Worm (Caenorhabditis elegans) whole organism, L4 larva: ENCODE measurements around the gene C48B4.12.

ENCODE experiments used
- R02D3.7 ChIP-seq: fragments of 150-350 bp; sonication (generic microtip); optimal IDR thresholded peaks from 3 replicates; lab custom pipeline; 2014; ENCODE audit warnings: missing biosample characterization, missing genetic modification characterization
- T20F7.1 ChIP-seq: fragments of 200-800 bp; sonication (Bioruptor generic); optimal IDR thresholded peaks from 2 replicates; lab custom pipeline; 2018; ENCODE audit warnings: mild to moderate bottlenecking, missing genetic modification characterization, missing compliant biosample characterization
- T26A8.4 ChIP-seq: fragments of 200-800 bp; sonication (Bioruptor generic); IDR thresholded peaks from 2 replicates; pipeline ENCODE4 v1.3.6; 2022; ENCODE audit warnings: missing genetic modification characterization, missing compliant biosample characterization
- Y48G9A.11 ChIP-seq: fragments of 200-800 bp; sonication (Bioruptor generic); IDR thresholded peaks from 2 replicates; pipeline ENCODE4 v1.3.6; 2022; ENCODE audit warnings: missing genetic modification reagents, missing genetic modification characterization, missing compliant biosample characterization
- Y75B8A.6 ChIP-seq: fragments of 200-800 bp; sonication (Bioruptor generic); IDR thresholded peaks from 2 replicates; pipeline ENCODE4 v1.3.6; 2022; ENCODE audit warnings: missing genetic modification reagents, missing genetic modification characterization, missing compliant biosample characterization
- ZK337.2 ChIP-seq: fragments of 200-800 bp; sonication (Bioruptor generic); IDR thresholded peaks from 2 replicates; pipeline ENCODE4 v1.3.6; 2022; ENCODE audit warnings: missing genetic modification reagents, missing genetic modification characterization, missing compliant biosample characterization
- aha-1 ChIP-seq: fragments of 150-350 bp; peaks from one replicate; lab custom pipeline; 2014; ENCODE audit warnings: missing biosample characterization, missing genetic modification characterization
- ama-1 ChIP-seq: fragments of 150-350 bp; optimal IDR thresholded peaks from 2 replicates; lab custom pipeline; 2014; ENCODE audit warnings: inconsistent platforms, mixed read lengths
- arid-1 ChIP-seq: fragments of 200-800 bp; sonication (Bioruptor generic); conservative IDR thresholded peaks from 2 replicates; pipeline ENCODE4 v1.3.6; 2022; ENCODE audit warnings: missing genetic modification reagents, missing genetic modification characterization, missing compliant biosample characterization
- ceh-20 ChIP-seq: fragments of 200-800 bp; sonication (Bioruptor generic); IDR thresholded peaks from 2 replicates; pipeline ENCODE4 v1.3.6; 2022; ENCODE audit warnings: missing genetic modification reagents, missing genetic modification characterization, missing compliant biosample characterization
- ceh-28 ChIP-seq: fragments of 150-350 bp; optimal IDR thresholded peaks from 2 replicates; lab custom pipeline; 2014; ENCODE audit warnings: missing biosample characterization, missing genetic modification reagents, missing genetic modification characterization
- ceh-44 ChIP-seq: fragments of 200-800 bp; sonication (Bioruptor generic); IDR thresholded peaks from 2 replicates; pipeline ENCODE4 v1.3.6; 2022; ENCODE audit warnings: missing genetic modification reagents, missing genetic modification characterization, missing compliant biosample characterization
- ceh-82 ChIP-seq: sonication (generic microtip); optimal IDR thresholded peaks from 2 replicates; lab custom pipeline; 2017; ENCODE audit warnings: missing biosample characterization, missing genetic modification characterization
- ces-1 ChIP-seq: fragments of 150-350 bp; sonication (generic microtip); optimal IDR thresholded peaks from 4 replicates; lab custom pipeline; 2014; ENCODE audit warnings: missing biosample characterization, missing genetic modification reagents, missing genetic modification characterization
- daf-16 ChIP-seq, 3 experiments: sonication (generic microtip); optimal IDR thresholded peaks; 2 replicates each; lab custom pipeline; 2016 to 2017; ENCODE audit warnings: missing genetic modification characterization in 3 of 3, missing genetic modification reagents in 3 of 3, mild to moderate bottlenecking in 2 of 3, missing compliant biosample characterization in 2 of 3, missing biosample characterization in 1 of 3, moderate library complexity in 1 of 3
- daf-8 ChIP-seq: fragments of 200-800 bp; sonication (Bioruptor generic); IDR thresholded peaks from 2 replicates; pipeline ENCODE4 v1.3.6; 2022; ENCODE audit warnings: missing genetic modification characterization, missing compliant biosample characterization
- dmd-6 ChIP-seq: fragments of 200-800 bp; sonication (Bioruptor generic); IDR thresholded peaks from 2 replicates; pipeline ENCODE4 v1.3.6; 2022; ENCODE audit warnings: missing genetic modification reagents, missing genetic modification characterization, missing compliant biosample characterization
- dmd-9 ChIP-seq: fragments of 200-800 bp; sonication (Bioruptor generic); IDR thresholded peaks from 2 replicates; pipeline ENCODE4 v1.3.6; 2022; ENCODE audit warnings: missing genetic modification reagents, missing genetic modification characterization, missing compliant biosample characterization
- dpl-1 ChIP-seq: fragments of 150-350 bp; optimal IDR thresholded peaks from 2 replicates; lab custom pipeline; 2014; ENCODE audit warnings: missing biosample characterization, missing genetic modification reagents, missing genetic modification characterization
- dve-1 ChIP-seq: sonication (generic microtip); optimal IDR thresholded peaks from 2 replicates; lab custom pipeline; 2017; ENCODE audit warnings: antibody characterized with exemption, mild to moderate bottlenecking, missing genetic modification characterization, missing compliant biosample characterization; ENCODE audit not compliant: insufficient read depth
- fkh-10 ChIP-seq: fragments of 150-350 bp; optimal IDR thresholded peaks from 2 replicates; lab custom pipeline; 2014; ENCODE audit warnings: missing biosample characterization, missing genetic modification reagents, missing genetic modification characterization
- gei-8 ChIP-seq: fragments of 200-800 bp; sonication (Bioruptor generic); optimal IDR thresholded peaks from 2 replicates; lab custom pipeline; 2018; ENCODE audit warnings: mild to moderate bottlenecking, missing genetic modification characterization, missing compliant biosample characterization
- hlh-11 ChIP-seq: fragments of 200-800 bp; sonication (Bioruptor generic); optimal IDR thresholded peaks from 2 replicates; lab custom pipeline; 2018; ENCODE audit warnings: mild to moderate bottlenecking, missing genetic modification characterization, missing compliant biosample characterization
- hlh-30 ChIP-seq: sonication (generic microtip); optimal IDR thresholded peaks from 2 replicates; lab custom pipeline; 2017; ENCODE audit warnings: antibody characterized with exemption, mild to moderate bottlenecking, missing genetic modification characterization, missing compliant biosample characterization; ENCODE audit not compliant: insufficient read depth
- hmg-1.1 ChIP-seq: fragments of 200-800 bp; sonication (Bioruptor generic); IDR thresholded peaks from 2 replicates; pipeline ENCODE4 v1.3.6; 2022; ENCODE audit warnings: missing genetic modification reagents, missing genetic modification characterization, missing compliant biosample characterization
- lin-13 ChIP-seq: fragments of 150-350 bp; optimal IDR thresholded peaks from 2 replicates; lab custom pipeline; 2014; ENCODE audit warnings: missing biosample characterization, missing genetic modification reagents, missing genetic modification characterization
- lin-29 ChIP-seq: fragments of 200-800 bp; sonication (Bioruptor generic); IDR thresholded peaks from 2 replicates; pipeline ENCODE4 v1.3.6; 2022; ENCODE audit warnings: missing genetic modification reagents, missing genetic modification characterization, missing compliant biosample characterization
- lir-3 ChIP-seq: sonication (generic microtip); optimal IDR thresholded peaks from 2 replicates; lab custom pipeline; 2016; ENCODE audit warnings: mild to moderate bottlenecking, missing genetic modification characterization, missing compliant biosample characterization
- lsy-2 ChIP-seq, 2 experiments: fragments of 150-350 bp in 1 of 2; sonication (generic microtip) in 1 of 2; optimal IDR thresholded peaks; 2 replicates each; lab custom pipeline; 2014 to 2017; ENCODE audit warnings: missing biosample characterization in 2 of 2, missing genetic modification characterization in 2 of 2
- mep-1 ChIP-seq: fragments of 150-350 bp; sonication (generic microtip); optimal IDR thresholded peaks from 3 replicates; lab custom pipeline; 2014; ENCODE audit warnings: missing biosample characterization, missing genetic modification characterization
- mxl-2 ChIP-seq: fragments of 200-800 bp; sonication (Bioruptor generic); conservative IDR thresholded peaks from 2 replicates; pipeline ENCODE4 v1.3.6; 2022; ENCODE audit warnings: missing genetic modification reagents, missing genetic modification characterization, missing compliant biosample characterization
- nhr-10 ChIP-seq: fragments of 150-350 bp; optimal IDR thresholded peaks from 2 replicates; lab custom pipeline; 2014; ENCODE audit warnings: missing biosample characterization, missing genetic modification characterization
- nhr-11 ChIP-seq: fragments of 150-350 bp; optimal IDR thresholded peaks from 2 replicates; lab custom pipeline; 2014; ENCODE audit warnings: missing biosample characterization, missing genetic modification characterization
- nhr-237 ChIP-seq: sonication (generic microtip); optimal IDR thresholded peaks from 2 replicates; lab custom pipeline; 2017; ENCODE audit warnings: missing biosample characterization, missing genetic modification characterization
- nhr-41 ChIP-seq: fragments of 200-800 bp; sonication (Bioruptor generic); IDR thresholded peaks from 2 replicates; pipeline ENCODE4 v1.3.6; 2022; ENCODE audit warnings: missing genetic modification reagents, missing genetic modification characterization, missing compliant biosample characterization
- nhr-48 ChIP-seq: sonication (generic microtip); optimal IDR thresholded peaks from 2 replicates; lab custom pipeline; 2016; ENCODE audit warnings: mild to moderate bottlenecking, missing genetic modification characterization, missing compliant biosample characterization
- nhr-6 ChIP-seq: fragments of 150-350 bp; optimal IDR thresholded peaks from 2 replicates; lab custom pipeline; 2014; ENCODE audit warnings: missing biosample characterization, missing genetic modification characterization
- nhr-76 ChIP-seq: fragments of 150-350 bp; optimal IDR thresholded peaks from 2 replicates; lab custom pipeline; 2014; ENCODE audit warnings: missing biosample characterization, missing genetic modification characterization
- rbr-2 ChIP-seq: sonication (generic microtip); optimal IDR thresholded peaks from 2 replicates; lab custom pipeline; 2016; ENCODE audit warnings: missing genotype, missing genetic modification characterization, missing compliant biosample characterization
- set-16 ChIP-seq: fragments of 200-800 bp; sonication (Bioruptor generic); IDR thresholded peaks from 2 replicates; pipeline ENCODE4 v1.3.6; 2022; ENCODE audit warnings: missing genetic modification reagents, missing genetic modification characterization, missing compliant biosample characterization
- skn-1 ChIP-seq: fragments of 150-350 bp; optimal IDR thresholded peaks from 2 replicates; lab custom pipeline; 2014; ENCODE audit warnings: missing biosample characterization, missing genetic modification characterization
- spr-1 ChIP-seq: sonication (generic microtip); optimal IDR thresholded peaks from 2 replicates; lab custom pipeline; 2016; ENCODE audit warnings: mild to moderate bottlenecking, missing genetic modification characterization, missing compliant biosample characterization
- tra-1 ChIP-seq: fragments of 200-800 bp; sonication (Bioruptor generic); IDR thresholded peaks from 2 replicates; pipeline ENCODE4 v1.3.6; 2022; ENCODE audit warnings: missing genetic modification reagents, missing genetic modification characterization, missing compliant biosample characterization
- unc-62 ChIP-seq, 3 experiments: fragments of 150-350 bp in 1 of 3; sonication (generic microtip); optimal IDR thresholded peaks in 2 of 3; peaks in 1 of 3; 1 replicate in 1 of 3; 2 replicates in 2 of 3; lab custom pipeline; 2014 to 2017; ENCODE audit warnings: missing biosample characterization in 3 of 3, missing genetic modification characterization in 3 of 3, missing genetic modification reagents in 3 of 3, missing genotype in 1 of 3
- vab-7 ChIP-seq: fragments of 200-800 bp; sonication (Bioruptor generic); IDR thresholded peaks from 2 replicates; pipeline ENCODE4 v1.3.6; 2022; ENCODE audit warnings: missing genetic modification reagents, missing genetic modification characterization, missing compliant biosample characterization
- zag-1 ChIP-seq: fragments of 150-350 bp; optimal IDR thresholded peaks from 2 replicates; lab custom pipeline; 2014; ENCODE audit warnings: missing biosample characterization, missing genetic modification characterization
- zip-2 ChIP-seq: fragments of 150-350 bp; optimal IDR thresholded peaks from 2 replicates; lab custom pipeline; 2014; ENCODE audit warnings: missing biosample characterization, missing genetic modification characterization

The C48B4.12 gene

ce11 chrIII:9619079-9619761, 22.1 kb downstream of the C48B4.12 start, which contains the start of gene hlh-11 (continued):
- TF ChIP-seq lin-29, result peak; percentile 33; the same call in 1 of the 2 replicates
- TF ChIP-seq nhr-41 (GFP tag; lab: Robert Waterston, UW), result peak; percentile 7; the same call in 1 of the 2 replicates
- TF ChIP-seq nhr-6 (tag; lab: Kevin White, UChicago), result peak; percentile 85
- no peak for TF ChIP-seq ceh-44
- peak; percentile 93 for TF ChIP-seq aha-1
- no peak for TF ChIP-seq hlh-11 (tag; lab: Kevin White, UChicago)
- no peak for TF ChIP-seq ama-1 (lab: Kevin White, UChicago)
- 0 out of 2 replicates have a peak, but pooled peaks have one; percentile 43 for TF ChIP-seq vab-7
- TF ChIP-seq T26A8.4 (GFP tag; lab: Robert Waterston, UW), result peak; percentile 79
- TF ChIP-seq nhr-48 (tag; lab: Kevin White, UChicago), result peak; percentile 93
- TF ChIP-seq mxl-2, result peak; percentile 68
- peak; percentile 46 for TF ChIP-seq ceh-28 (tag; lab: Kevin White, UChicago)
- peak; percentile 65 for TF ChIP-seq dmd-6
- TF ChIP-seq dve-1 (tag; lab: Kevin White, UChicago), result peak; percentile 95
- no peak for TF ChIP-seq lir-3 (tag; lab: Kevin White, UChicago)
- peak; percentile 91 for TF ChIP-seq nhr-10 (tag; lab: Kevin White, UChicago)
- 0 out of 2 replicates have a peak, but pooled peaks have one; percentile 8 for TF ChIP-seq ZK337.2
- TF ChIP-seq lin-13 (GFP tag; lab: Kevin White, UChicago), result peak; percentile 38
- peak; percentile 85 to 90 for TF ChIP-seq lsy-2 (tag; optimal IDR thresholded peaks at IDR 0.05; lab: Kevin White, UChicago)
- TF ChIP-seq tra-1, result peak; percentile 61; the same call in 1 of the 2 replicates
- peak; percentile 85 for TF ChIP-seq nhr-11 (tag; lab: Kevin White, UChicago)
- peak; percentile 58 for TF ChIP-seq ces-1
- peak; percentile 96 for TF ChIP-seq rbr-2 (tag; lab: Kevin White, UChicago)
- TF ChIP-seq R02D3.7 (tag; lab: Kevin White, UChicago), result no peak
- peak; percentile 13 for TF ChIP-seq skn-1
- TF ChIP-seq dpl-1 (GFP tag; lab: Kevin White, UChicago), result peak; percentile 64
- TF ChIP-seq arid-1 (GFP tag; lab: Robert Waterston, UW), result peak; percentile 17; the same call in 1 of the 2 replicates
- peak; percentile 93 for TF ChIP-seq set-16 (GFP tag; lab: Robert Waterston, UW)
- TF ChIP-seq unc-62 (GFP tag; optimal IDR thresholded peaks at IDR 0.05 in 1 of 2; lab: Kevin White, UChicago), result peak in 1 of 2 experiments; percentile 82
- TF ChIP-seq unc-62 (tag; optimal IDR thresholded peaks at IDR 0.05; lab: Kevin White, UChicago), result peak; percentile 43
- TF ChIP-seq Y75B8A.6 (GFP tag; lab: Robert Waterston, UW), result 0 out of 2 replicates have a peak, but pooled peaks have one; percentile 34
- TF ChIP-seq daf-8, result no peak
- TF ChIP-seq ceh-82, result no peak
- no peak for TF ChIP-seq zip-2 (tag; lab: Kevin White, UChicago)
- TF ChIP-seq nhr-237 (tag; lab: Kevin White, UChicago), result peak; percentile 64
- TF ChIP-seq T20F7.1, result peak; percentile 70
- peak; percentile 10 for TF ChIP-seq nhr-76 (tag; lab: Kevin White, UChicago)
- peak; percentile 89 for TF ChIP-seq gei-8 (GFP tag; lab: Kevin White, UChicago)
- TF ChIP-seq fkh-10 (GFP tag; lab: Kevin White, UChicago), result peak; percentile 89
- peak; percentile 64 for TF ChIP-seq ceh-20 (GFP tag; lab: Robert Waterston, UW)
- TF ChIP-seq mep-1 (tag; lab: Kevin White, UChicago), result peak; percentile 97
- TF ChIP-seq hmg-1.1 (GFP tag; lab: Robert Waterston, UW), result peak; percentile 89
- no peak for TF ChIP-seq dmd-9 (GFP tag; lab: Robert Waterston, UW)
- TF ChIP-seq zag-1 (tag; lab: Kevin White, UChicago), result peak; percentile 48
- peak; percentile 98 for TF ChIP-seq hlh-30 (tag; lab: Kevin White, UChicago)
- peak; percentile 88 for TF ChIP-seq spr-1 (tag; lab: Kevin White, UChicago)
- TF ChIP-seq Y48G9A.11, result no peak
- TF ChIP-seq daf-16 (GFP tag; optimal IDR thresholded peaks at IDR 0.05; lab: Kevin White, UChicago), result peak in 1 of 2 experiments; percentile 81
- peak; percentile 66 for TF ChIP-seq daf-16 (tag; optimal IDR thresholded peaks at IDR 0.05; lab: Kevin White, UChicago)
- TF ChIP-seq, all 104 proteins: peak for 64
